Worm (Caenorhabditis elegans): Measurements from ENCODE around the gene F52H3.11.

F52H3.11 gene

DNA sequence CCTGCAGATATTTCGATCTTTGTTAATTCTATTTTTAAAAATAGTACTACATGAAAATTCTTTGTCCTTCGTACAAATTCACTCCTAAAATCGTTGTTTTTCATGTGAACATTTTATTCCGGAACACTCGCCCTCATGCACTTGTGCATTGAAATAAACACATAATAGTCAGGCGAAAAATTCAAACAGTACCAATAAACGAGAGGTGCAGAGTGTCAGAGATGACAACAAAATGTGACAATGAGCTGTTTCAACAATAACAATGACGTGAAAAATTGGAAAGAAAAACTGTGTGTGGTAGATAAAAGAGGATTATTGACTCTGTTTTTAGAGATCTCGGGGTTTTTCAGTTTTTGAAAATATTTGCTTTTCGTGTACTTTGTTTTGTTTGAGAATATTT is 16.8 kb downstream of the F52H3.11 start, which contains the start of gene F52H3.6:
TSS of gene F52H3.6 (minus strand) at position 228 of the 400 bp plus-strand sequence.
- TF ChIP-seq cnd-1 (tag; optimal IDR thresholded peaks at IDR 0.05) (no peak), lin-13 (tag; optimal IDR thresholded peaks at IDR 0.05) (no peak), mab-5 (tag; optimal IDR thresholded peaks at IDR 0.05) (no peak), ceh-43 (GFP tag; optimal IDR thresholded peaks at IDR 0.05) (no peak), bed-3 (GFP tag; optimal IDR thresholded peaks at IDR 0.05) (no peak), lin-32 (GFP tag; optimal IDR thresholded peaks at IDR 0.05) (no peak), tbx-8 (GFP tag; optimal IDR thresholded peaks at IDR 0.05) (no peak), ceh-83 (GFP tag; optimal IDR thresholded peaks at IDR 0.05) (no peak), unc-39 (tag; optimal IDR thresholded peaks at IDR 0.05) (no peak), M03D4.4 (tag; optimal IDR thresholded peaks at IDR 0.05) (no peak), hlh-1 (tag; optimal IDR thresholded peaks at IDR 0.05) (no peak), nhr-237 (tag; optimal IDR thresholded peaks at IDR 0.05) (no peak), mep-1 (tag; optimal IDR thresholded peaks at IDR 0.05) (no peak), elt-1 (tag; optimal IDR thresholded peaks at IDR 0.05; ENCODE audit: borderline replicate concordance, insufficient read depth) (no peak), lsy-2 (tag; optimal IDR thresholded peaks at IDR 0.05) (no peak), sem-2 (GFP tag; optimal IDR thresholded peaks at IDR 0.05) (no peak), nhr-76 (tag; optimal IDR thresholded peaks at IDR 0.05) (no peak), unc-120 (tag; optimal IDR thresholded peaks at IDR 0.05; ENCODE audit: poor library complexity, severe bottlenecking) (no peak), sptf-1 (tag; optimal IDR thresholded peaks at IDR 0.05) (no peak), elt-3 (tag; optimal IDR thresholded peaks at IDR 0.05) (no peak)

DNA sequence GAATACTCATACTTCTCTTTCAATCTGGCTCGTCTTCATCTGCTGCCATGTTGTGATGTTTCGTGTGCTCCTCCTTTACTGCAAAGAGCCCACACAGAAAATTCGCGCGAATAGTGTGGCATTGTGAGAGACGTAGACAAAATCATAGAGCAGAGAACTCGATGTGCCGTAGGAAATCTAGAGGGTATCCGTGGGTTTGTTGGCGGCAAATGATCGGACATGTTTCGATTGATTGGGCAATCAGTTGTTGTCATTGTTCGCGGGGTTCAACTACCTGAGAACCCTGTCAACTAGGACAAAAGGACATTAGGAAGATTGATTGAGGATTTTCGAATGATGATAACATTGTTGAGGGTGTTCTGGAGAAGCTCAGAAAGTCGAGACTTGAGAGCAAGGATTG is 19.9 kb downstream of the F52H3.11 start:
- TF ChIP-seq drap-1 (GFP tag; optimal IDR thresholded peaks at IDR 0.05) (no peak), hlh-1 (tag; optimal IDR thresholded peaks at IDR 0.05) (peak; percentile 55), mep-1 (tag; optimal IDR thresholded peaks at IDR 0.05) (no peak), unc-120 (tag; optimal IDR thresholded peaks at IDR 0.05; ENCODE audit: poor library complexity, severe bottlenecking) (peak; percentile 64), elt-1 (tag; optimal IDR thresholded peaks at IDR 0.05; ENCODE audit: borderline replicate concordance, insufficient read depth) (no peak), ces-1 (GFP tag; optimal IDR thresholded peaks at IDR 0.05) (no peak), ham-2 (GFP tag; optimal IDR thresholded peaks at IDR 0.05) (no peak), ceh-83 (GFP tag; optimal IDR thresholded peaks at IDR 0.05) (no peak), bed-3 (GFP tag; optimal IDR thresholded peaks at IDR 0.05) (no peak), unc-62 (GFP tag; optimal IDR thresholded peaks at IDR 0.05) (peak; percentile 91), pha-4 (tag; optimal IDR thresholded peaks at IDR 0.05) (no peak), unc-39 (tag; optimal IDR thresholded peaks at IDR 0.05) (no peak), lin-13 (tag; optimal IDR thresholded peaks at IDR 0.05) (no peak), cnd-1 (tag; optimal IDR thresholded peaks at IDR 0.05) (no peak)

DNA sequence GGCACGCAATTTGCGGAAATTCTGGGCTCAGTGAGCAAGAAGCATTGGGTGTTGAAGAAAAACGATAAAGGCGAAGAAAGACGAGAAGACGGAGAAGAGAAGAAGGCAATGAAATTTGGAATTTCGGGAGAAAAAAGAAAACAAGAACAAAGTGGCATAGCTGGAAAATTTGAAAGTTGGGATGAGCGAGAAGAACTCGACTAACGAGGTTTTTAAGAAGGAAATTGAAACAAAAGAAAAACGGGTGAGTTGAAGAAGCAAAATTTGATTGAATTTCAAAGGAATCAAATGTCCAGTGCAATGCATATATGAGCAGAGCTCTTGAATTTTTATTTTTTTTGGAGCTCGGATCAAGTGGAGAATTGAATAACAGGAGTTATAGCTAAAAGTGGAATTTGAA is 23.2 kb downstream of the F52H3.11 start:
- no peak for TF ChIP-seq cnd-1 (tag; optimal IDR thresholded peaks at IDR 0.05)
- TF ChIP-seq mep-1 (tag; optimal IDR thresholded peaks at IDR 0.05), result no peak
- TF ChIP-seq ceh-43 (GFP tag; optimal IDR thresholded peaks at IDR 0.05), result no peak
- TF ChIP-seq nhr-76 (tag; optimal IDR thresholded peaks at IDR 0.05), result no peak
- TF ChIP-seq sptf-1 (tag; optimal IDR thresholded peaks at IDR 0.05), result no peak
- TF ChIP-seq snpc-4 (tag; optimal IDR thresholded peaks at IDR 0.05), result no peak
- no peak for TF ChIP-seq drap-1 (GFP tag; optimal IDR thresholded peaks at IDR 0.05)
- no peak for TF ChIP-seq nhr-28 (tag; optimal IDR thresholded peaks at IDR 0.05)
- TF ChIP-seq nhr-237 (tag; optimal IDR thresholded peaks at IDR 0.05), result no peak
- no peak for TF ChIP-seq pha-4 (tag; optimal IDR thresholded peaks at IDR 0.05)
- TF ChIP-seq mls-2 (tag; optimal IDR thresholded peaks at IDR 0.05), result no peak
- no peak for TF ChIP-seq ham-2 (GFP tag; optimal IDR thresholded peaks at IDR 0.05)
- no peak for TF ChIP-seq tbx-8 (GFP tag; optimal IDR thresholded peaks at IDR 0.05)
- TF ChIP-seq elt-3 (tag; optimal IDR thresholded peaks at IDR 0.05), result no peak
- TF ChIP-seq unc-120 (tag; optimal IDR thresholded peaks at IDR 0.05; ENCODE audit: poor library complexity, severe bottlenecking), result no peak
- TF ChIP-seq blmp-1 (tag; optimal IDR thresholded peaks at IDR 0.05), result no peak
- no peak for TF ChIP-seq sem-2 (GFP tag; optimal IDR thresholded peaks at IDR 0.05)
- TF ChIP-seq ceh-83 (GFP tag; optimal IDR thresholded peaks at IDR 0.05), result no peak
- no peak for TF ChIP-seq nhr-2 (tag; optimal IDR thresholded peaks at IDR 0.05)

ce11 chrII:10019669-10020068 is 25.3 kb downstream of the F52H3.11 start:
- TF ChIP-seq bed-3 (GFP tag; optimal IDR thresholded peaks at IDR 0.05), result no peak
- no peak for TF ChIP-seq nhr-76 (tag; optimal IDR thresholded peaks at IDR 0.05)
- TF ChIP-seq mab-5 (tag; optimal IDR thresholded peaks at IDR 0.05), result no peak
- TF ChIP-seq elt-1 (tag; optimal IDR thresholded peaks at IDR 0.05; ENCODE audit: borderline replicate concordance, insufficient read depth), result no peak
- no peak for TF ChIP-seq blmp-1 (tag; optimal IDR thresholded peaks at IDR 0.05)
- no peak for TF ChIP-seq unc-120 (tag; optimal IDR thresholded peaks at IDR 0.05; ENCODE audit: poor library complexity, severe bottlenecking)
- no peak for TF ChIP-seq pha-4 (tag; optimal IDR thresholded peaks at IDR 0.05)
- TF ChIP-seq hlh-1 (tag; optimal IDR thresholded peaks at IDR 0.05), result no peak
- no peak for TF ChIP-seq sptf-1 (tag; optimal IDR thresholded peaks at IDR 0.05)
- TF ChIP-seq ham-2 (GFP tag; optimal IDR thresholded peaks at IDR 0.05), result no peak
- TF ChIP-seq cnd-1 (tag; optimal IDR thresholded peaks at IDR 0.05), result no peak
- TF ChIP-seq flh-1 (GFP tag; optimal IDR thresholded peaks at IDR 0.05), result no peak
- TF ChIP-seq lsy-2 (tag; optimal IDR thresholded peaks at IDR 0.05), result no peak
- no peak for TF ChIP-seq M03D4.4 (tag; optimal IDR thresholded peaks at IDR 0.05)
- no peak for TF ChIP-seq nhr-28 (tag; optimal IDR thresholded peaks at IDR 0.05)
- TF ChIP-seq mls-2 (tag; optimal IDR thresholded peaks at IDR 0.05), result no peak
- no peak for TF ChIP-seq zip-8 (tag; optimal IDR thresholded peaks at IDR 0.05)
- no peak for TF ChIP-seq nhr-12 (tag; optimal IDR thresholded peaks at IDR 0.05)
- no peak for TF ChIP-seq ztf-11 (tag; optimal IDR thresholded peaks at IDR 0.05)
